Worm (Caenorhabditis elegans) whole organism, L4 larva: ENCODE data around the gene T25B2.4.

Experiments used
- cey-2 ChIP-seq: sonication (generic microtip); optimal IDR thresholded peaks from 3 replicates; lab custom pipeline; 2017; ENCODE audit warnings: missing genetic modification characterization, mild to moderate bottlenecking, missing compliant biosample characterization, antibody characterized with exemption, borderline replicate concordance; ENCODE audit not compliant: insufficient read depth
- hmg-1.1 ChIP-seq: fragments of 200-800 bp; sonication (Bioruptor generic); IDR thresholded peaks from 2 replicates; pipeline ENCODE4 v1.3.6; 2022; ENCODE audit warnings: missing genetic modification reagents, missing genetic modification characterization, missing compliant biosample characterization
- lin-15B ChIP-seq: fragments of 150-350 bp; sonication (generic microtip); optimal IDR thresholded peaks from 3 replicates; lab custom pipeline; 2014; ENCODE audit warnings: missing biosample characterization, missing genetic modification characterization
- nhr-237 ChIP-seq: sonication (generic microtip); optimal IDR thresholded peaks from 2 replicates; lab custom pipeline; 2017; ENCODE audit warnings: missing biosample characterization, missing genetic modification characterization
- php-3 ChIP-seq: fragments of 200-800 bp; sonication (Bioruptor generic); IDR thresholded peaks from 2 replicates; pipeline ENCODE4 v1.3.6; 2022; ENCODE audit warnings: missing genetic modification reagents, missing genetic modification characterization, missing compliant biosample characterization

ce11 chrX:6128773-6129172, 49.3 kb upstream of the T25B2.4 start:
- TF ChIP-seq lin-15B (tag; lab: Kevin White, UChicago) (no peak), cey-2 (tag; lab: Kevin White, UChicago) (no peak), nhr-237 (no peak), php-3 (GFP tag; lab: Robert Waterston, UW) (no peak), hmg-1.1 (no peak)
